Fruit fly (Drosophila melanogaster): Measurements from ENCODE around the gene Vha16-3.

Vha16-3 gene

dm6 chr3L:11435376-11435775 lies 37.7 kb upstream of the Vha16-3 start, which contains the start of gene CG6149:
CG6149 (minus strand) TSS chr3L:11435476.
- TF ChIP-seq foxo (GFP tag; optimal IDR thresholded peaks at IDR 0.05) (no peak), brk (GFP tag; optimal IDR thresholded peaks at IDR 0.05) (no peak), jim (GFP tag; optimal IDR thresholded peaks at IDR 0.05) (no peak), CG32264 (GFP tag; optimal IDR thresholded peaks at IDR 0.05) (no peak), lola (GFP tag; optimal IDR thresholded peaks at IDR 0.05) (no peak), Mio (GFP tag; optimal IDR thresholded peaks at IDR 0.05) (no peak), Hr78 (GFP tag; optimal IDR thresholded peaks at IDR 0.05) (no peak), Abd-B (GFP tag; optimal IDR thresholded peaks at IDR 0.05) (no peak), sage (GFP tag; optimal IDR thresholded peaks at IDR 0.05) (no peak), CrebA (GFP tag; optimal IDR thresholded peaks at IDR 0.05; ENCODE audit: borderline replicate concordance) (no peak), GATAd (GFP tag; optimal IDR thresholded peaks at IDR 0.05) (no peak), fru (GFP tag; optimal IDR thresholded peaks at IDR 0.05) (no peak), woc (GFP tag; optimal IDR thresholded peaks at IDR 0.05) (no peak), Hnf4 (GFP tag; optimal IDR thresholded peaks at IDR 0.05) (no peak), Dif (GFP tag; optimal IDR thresholded peaks at IDR 0.05; ENCODE audit: partially characterized antibody) (no peak), Myc (optimal IDR thresholded peaks at IDR 0.05) (no peak), pan (optimal IDR thresholded peaks at IDR 0.05) (no peak), CG9705 (GFP tag; optimal IDR thresholded peaks at IDR 0.05) (no peak)

- TF ChIP-seq HLH106 (tag; optimal IDR thresholded peaks at IDR 0.05) (peak; percentile 3), Dif (GFP tag; optimal IDR thresholded peaks at IDR 0.05; ENCODE audit: partially characterized antibody) (no peak), OdsH (GFP tag; optimal IDR thresholded peaks at IDR 0.05) (peak; percentile 11), foxo (GFP tag; optimal IDR thresholded peaks at IDR 0.05) (peak in 1 of 2 experiments; percentile 3), fru (GFP tag; optimal IDR thresholded peaks at IDR 0.05) (peak; percentile 27), usp (GFP tag; optimal IDR thresholded peaks at IDR 0.05) (no peak), ey (GFP tag; optimal IDR thresholded peaks at IDR 0.05) (peak; percentile 9), sage (GFP tag; optimal IDR thresholded peaks at IDR 0.05) (no peak), Rel (GFP tag; optimal IDR thresholded peaks at IDR 0.05) (no peak), Rel (tag; optimal IDR thresholded peaks at IDR 0.05) (no peak), CG32264 (GFP tag; optimal IDR thresholded peaks at IDR 0.05) (no peak), Sp1 (GFP tag; optimal IDR thresholded peaks at IDR 0.05) (no peak), jim (GFP tag; optimal IDR thresholded peaks at IDR 0.05) (no peak), psq (GFP tag; optimal IDR thresholded peaks at IDR 0.05) (no peak)
Observed at dm6 chr3L:11439570-11439969, 33.5 kb upstream of the Vha16-3 start.

dm6 chr3L:11440258-11440657 lies 32.8 kb upstream of the Vha16-3 start:
- TF ChIP-seq ey (GFP tag; optimal IDR thresholded peaks at IDR 0.05) (no peak), brk (GFP tag; optimal IDR thresholded peaks at IDR 0.05) (no peak), Rel (GFP tag; optimal IDR thresholded peaks at IDR 0.05) (no peak), Rel (tag; optimal IDR thresholded peaks at IDR 0.05) (no peak), sv (GFP tag; optimal IDR thresholded peaks at IDR 0.05) (no peak), Dif (GFP tag; optimal IDR thresholded peaks at IDR 0.05; ENCODE audit: partially characterized antibody) (no peak), Hr78 (GFP tag; optimal IDR thresholded peaks at IDR 0.05) (no peak), OdsH (GFP tag; optimal IDR thresholded peaks at IDR 0.05) (no peak), CrebA (GFP tag; optimal IDR thresholded peaks at IDR 0.05; ENCODE audit: borderline replicate concordance) (no peak), Hnf4 (GFP tag; optimal IDR thresholded peaks at IDR 0.05) (no peak), foxo (GFP tag; optimal IDR thresholded peaks at IDR 0.05) (no peak), woc (GFP tag; optimal IDR thresholded peaks at IDR 0.05) (no peak), dl (GFP tag; optimal IDR thresholded peaks at IDR 0.05; ENCODE audit: insufficient read depth in 1 of 2, partially characterized antibody in 2 of 2) (no peak), HLH106 (tag; optimal IDR thresholded peaks at IDR 0.05) (no peak), Myc (optimal IDR thresholded peaks at IDR 0.05) (no peak), rgr (GFP tag; optimal IDR thresholded peaks at IDR 0.05) (no peak), sage (GFP tag; optimal IDR thresholded peaks at IDR 0.05) (no peak), Dfd (GFP tag; optimal IDR thresholded peaks at IDR 0.05) (no peak), GATAd (GFP tag; optimal IDR thresholded peaks at IDR 0.05) (no peak), jim (GFP tag; optimal IDR thresholded peaks at IDR 0.05) (no peak)

dm6 chr3L:11440769-11441168 lies 32.3 kb upstream of the Vha16-3 start:
- no peak for TF ChIP-seq pan (optimal IDR thresholded peaks at IDR 0.05)
- no peak for TF ChIP-seq Hr83 (GFP tag; optimal IDR thresholded peaks at IDR 0.05; ENCODE audit: poor library complexity, severe bottlenecking)
- no peak for TF ChIP-seq Myc (optimal IDR thresholded peaks at IDR 0.05)
- no peak for TF ChIP-seq woc (GFP tag; optimal IDR thresholded peaks at IDR 0.05)
- no peak for TF ChIP-seq Mio (GFP tag; optimal IDR thresholded peaks at IDR 0.05)
- no peak for TF ChIP-seq ey (GFP tag; optimal IDR thresholded peaks at IDR 0.05)
- no peak for TF ChIP-seq dl (GFP tag; optimal IDR thresholded peaks at IDR 0.05; ENCODE audit: insufficient read depth in 1 of 2, partially characterized antibody in 2 of 2)
- TF ChIP-seq Hr78 (GFP tag; optimal IDR thresholded peaks at IDR 0.05) = no peak
- TF ChIP-seq br (GFP tag; optimal IDR thresholded peaks at IDR 0.05) = no peak
- TF ChIP-seq Jra (GFP tag; optimal IDR thresholded peaks at IDR 0.05) = no peak
- TF ChIP-seq dsf (GFP tag; optimal IDR thresholded peaks at IDR 0.05; ENCODE audit: borderline replicate concordance) = no peak
- TF ChIP-seq Vsx2 (GFP tag; optimal IDR thresholded peaks at IDR 0.05; ENCODE audit: partially characterized antibody) = no peak
- no peak for TF ChIP-seq dmrt93B (GFP tag; optimal IDR thresholded peaks at IDR 0.05)
- no peak for TF ChIP-seq jim (GFP tag; optimal IDR thresholded peaks at IDR 0.05)
- TF ChIP-seq Abd-B (GFP tag; optimal IDR thresholded peaks at IDR 0.05) = no peak
- no peak for TF ChIP-seq fru (GFP tag; optimal IDR thresholded peaks at IDR 0.05)
